Worm (Caenorhabditis elegans) whole organism, young adult: ENCODE measurements around the gene K07C5.3.
A peak's percentile ranks its signal among the peaks of the same experiment; 100 is the strongest.
"Not testable (repeated sequence)": the region's sequence is repeated elsewhere in the genome, so short reads cannot be mapped to it uniquely, and the experiment has no call there.

Experiments
- B0019.2 ChIP-seq: fragments of 200-800 bp; sonication (Bioruptor generic); conservative IDR thresholded peaks from 2 replicates; pipeline ENCODE4 v1.3.6; 2022; ENCODE audit warnings: missing genetic modification reagents, missing genetic modification characterization, missing compliant biosample characterization
- B0035.1 ChIP-seq: sonication (generic microtip); optimal IDR thresholded peaks from 2 replicates; lab custom pipeline; 2016; ENCODE audit warnings: missing genetic modification characterization, mild to moderate bottlenecking, missing compliant biosample characterization, missing genotype, missing genetic modification reagents
- B0336.3 ChIP-seq: fragments of 200-800 bp; sonication (Bioruptor generic); IDR thresholded peaks from 2 replicates; pipeline ENCODE4 v1.3.6; 2022; ENCODE audit warnings: missing genetic modification characterization, missing compliant biosample characterization
- C06A6.2 ChIP-seq: fragments of 200-800 bp; sonication (Bioruptor generic); conservative IDR thresholded peaks from 2 replicates; pipeline ENCODE4 v1.3.6; 2022; ENCODE audit warnings: missing genetic modification characterization, missing compliant biosample characterization
- F22D6.2 ChIP-seq: sonication (generic microtip); optimal IDR thresholded peaks from 2 replicates; lab custom pipeline; 2016; ENCODE audit warnings: mild to moderate bottlenecking, missing genetic modification characterization, missing compliant biosample characterization
- F33H1.4 ChIP-seq: fragments of 200-800 bp; sonication (Bioruptor generic); IDR thresholded peaks from 2 replicates; pipeline ENCODE4 v1.3.6; 2022; ENCODE audit warnings: missing genetic modification reagents, missing genetic modification characterization, missing compliant biosample characterization
- F37B4.10 ChIP-seq: fragments of 200-800 bp; sonication (Bioruptor generic); IDR thresholded peaks from 2 replicates; pipeline ENCODE4 v1.3.6; 2022; ENCODE audit warnings: missing genetic modification characterization, missing compliant biosample characterization
- F39B2.1 ChIP-seq: fragments of 200-800 bp; sonication (Bioruptor generic); IDR thresholded peaks from 2 replicates; pipeline ENCODE4 v1.3.6; 2022; ENCODE audit warnings: missing genetic modification reagents, missing genetic modification characterization, missing compliant biosample characterization
- F52B5.7 ChIP-seq: sonication (generic microtip); optimal IDR thresholded peaks from 2 replicates; lab custom pipeline; 2016; ENCODE audit warnings: mild to moderate bottlenecking, missing genetic modification characterization, missing compliant biosample characterization
- K11D2.4 ChIP-seq: fragments of 200-800 bp; sonication (Bioruptor generic); IDR thresholded peaks from 2 replicates; pipeline ENCODE4 v1.3.6; 2022; ENCODE audit warnings: missing genetic modification reagents, missing genetic modification characterization, missing compliant biosample characterization
- Y53G8AR.9 ChIP-seq: fragments of 200-800 bp; sonication (Bioruptor generic); conservative IDR thresholded peaks from 2 replicates; pipeline ENCODE4 v1.3.6; 2022; ENCODE audit warnings: missing genetic modification reagents, missing genetic modification characterization, missing compliant biosample characterization
- Y79H2A.3 ChIP-seq: fragments of 200-800 bp; sonication (Bioruptor generic); conservative IDR thresholded peaks from 2 replicates; pipeline ENCODE4 v1.3.6; 2022; ENCODE audit warnings: missing genetic modification reagents, missing genetic modification characterization, missing compliant biosample characterization
- Y95B8A.8 ChIP-seq: fragments of 200-800 bp; sonication (Bioruptor generic); IDR thresholded peaks from 2 replicates; pipeline ENCODE4 v1.3.6; 2022; ENCODE audit warnings: missing genetic modification reagents, missing genetic modification characterization, missing compliant biosample characterization
- ZK185.1 ChIP-seq: sonication (generic microtip); optimal IDR thresholded peaks from 2 replicates; lab custom pipeline; 2016; ENCODE audit warnings: mild to moderate bottlenecking, missing genetic modification characterization, missing compliant biosample characterization; ENCODE audit not compliant: poor library complexity, severe bottlenecking
- aptf-2 ChIP-seq: fragments of 200-800 bp; sonication (Bioruptor generic); conservative IDR thresholded peaks from 2 replicates; pipeline ENCODE4 v1.3.6; 2022; ENCODE audit warnings: missing genetic modification reagents, missing genetic modification characterization, missing compliant biosample characterization
- aptf-3 ChIP-seq: fragments of 200-800 bp; sonication (Bioruptor generic); IDR thresholded peaks from 2 replicates; pipeline ENCODE4 v1.3.6; 2022; ENCODE audit warnings: missing genetic modification characterization, missing compliant biosample characterization
- atf-7 ChIP-seq: sonication (generic microtip); optimal IDR thresholded peaks from 2 replicates; lab custom pipeline; 2017; ENCODE audit warnings: mild to moderate bottlenecking, missing genetic modification characterization, missing compliant biosample characterization
- athp-1 ChIP-seq: sonication (generic microtip); optimal IDR thresholded peaks from 2 replicates; lab custom pipeline; 2017; ENCODE audit warnings: mild to moderate bottlenecking, missing genetic modification characterization, missing compliant biosample characterization
- attf-5 ChIP-seq: fragments of 200-800 bp; sonication (Bioruptor generic); optimal IDR thresholded peaks from 2 replicates; lab custom pipeline; 2018; ENCODE audit warnings: mild to moderate bottlenecking, missing genetic modification characterization, missing compliant biosample characterization
- attf-6 ChIP-seq: fragments of 200-800 bp; sonication (Bioruptor generic); IDR thresholded peaks from 2 replicates; pipeline ENCODE4 v1.3.6; 2022; ENCODE audit warnings: missing genetic modification reagents, missing genetic modification characterization, missing compliant biosample characterization
- bed-1 ChIP-seq: fragments of 200-800 bp; sonication (Bioruptor generic); IDR thresholded peaks from 2 replicates; pipeline ENCODE4 v1.3.6; 2022; ENCODE audit warnings: missing genetic modification reagents, missing genetic modification characterization, missing compliant biosample characterization
- cebp-1 ChIP-seq, 2 experiments: fragments of 200-800 bp in 1 of 2; sonication (Bioruptor generic) in 1 of 2; sonication (generic microtip) in 1 of 2; IDR thresholded peaks in 1 of 2; optimal IDR thresholded peaks in 1 of 2; 2 replicates each; pipeline versions ENCODE4 v1.3.6 to Lab custom; 2017 to 2022; ENCODE audit warnings: missing compliant biosample characterization in 2 of 2, missing genetic modification characterization in 2 of 2, mild to moderate bottlenecking in 1 of 2, missing genetic modification reagents in 1 of 2, moderate library complexity in 1 of 2
- cebp-2 ChIP-seq: fragments of 200-800 bp; sonication (Bioruptor generic); IDR thresholded peaks from 2 replicates; pipeline ENCODE4 v1.3.6; 2022; ENCODE audit warnings: missing genetic modification characterization, missing compliant biosample characterization
- ceh-27 ChIP-seq: fragments of 200-800 bp; sonication (Bioruptor generic); optimal IDR thresholded peaks from 2 replicates; lab custom pipeline; 2018; ENCODE audit warnings: mild to moderate bottlenecking, missing genetic modification characterization, moderate library complexity, missing compliant biosample characterization
- egrh-3 ChIP-seq: fragments of 200-800 bp; sonication (Bioruptor generic); IDR thresholded peaks from 2 replicates; pipeline ENCODE4 v1.3.6; 2022; ENCODE audit warnings: missing genetic modification reagents, missing genetic modification characterization, missing compliant biosample characterization
- ekl-4 ChIP-seq: fragments of 200-800 bp; sonication (Bioruptor generic); IDR thresholded peaks from 2 replicates; pipeline ENCODE4 v1.3.6; 2022; ENCODE audit warnings: missing genetic modification reagents, missing genetic modification characterization, missing compliant biosample characterization
- gei-17 ChIP-seq: fragments of 200-800 bp; sonication (Bioruptor generic); optimal IDR thresholded peaks from 2 replicates; lab custom pipeline; 2018; ENCODE audit warnings: mild to moderate bottlenecking, missing genetic modification characterization, missing compliant biosample characterization
- hmg-20 ChIP-seq: fragments of 200-800 bp; sonication (Bioruptor generic); IDR thresholded peaks from 2 replicates; pipeline ENCODE4 v1.3.6; 2022; ENCODE audit warnings: missing genetic modification reagents, missing genetic modification characterization, missing compliant biosample characterization
- lag-1 ChIP-seq: fragments of 200-800 bp; sonication (Bioruptor generic); IDR thresholded peaks from 2 replicates; pipeline ENCODE4 v1.3.6; 2022; ENCODE audit warnings: missing genetic modification reagents, missing genetic modification characterization, missing compliant biosample characterization
- lin-26 ChIP-seq: fragments of 200-800 bp; sonication (Bioruptor generic); IDR thresholded peaks from 2 replicates; pipeline ENCODE4 v1.3.6; 2022; ENCODE audit warnings: missing genetic modification reagents, missing genetic modification characterization, missing compliant biosample characterization
- lin-35 ChIP-seq, 3 experiments: fragments of 150-350 bp in 2 of 3; sonication (generic microtip) in 1 of 3; optimal IDR thresholded peaks; 2 replicates each; lab custom pipeline; 2014 to 2018; ENCODE audit warnings: missing biosample characterization in 3 of 3, missing genetic modification characterization in 3 of 3, missing genetic modification reagents in 3 of 3
- lin-54 ChIP-seq: fragments of 200-800 bp; sonication (Bioruptor generic); optimal IDR thresholded peaks from 2 replicates; lab custom pipeline; 2018; ENCODE audit warnings: mild to moderate bottlenecking, missing genetic modification characterization, missing compliant biosample characterization
- lsl-1 ChIP-seq: fragments of 200-800 bp; sonication (Bioruptor generic); optimal IDR thresholded peaks from 2 replicates; lab custom pipeline; 2018; ENCODE audit warnings: mild to moderate bottlenecking, missing genetic modification characterization, moderate library complexity, missing compliant biosample characterization
- madf-6 ChIP-seq: fragments of 200-800 bp; sonication (Bioruptor generic); IDR thresholded peaks from 2 replicates; pipeline ENCODE4 v1.3.6; 2022; ENCODE audit warnings: missing genetic modification reagents, missing genetic modification characterization, missing compliant biosample characterization
- madf-8 ChIP-seq: fragments of 200-800 bp; sonication (Bioruptor generic); conservative IDR thresholded peaks from 2 replicates; pipeline ENCODE4 v1.3.6; 2022; ENCODE audit warnings: missing genetic modification reagents, missing genetic modification characterization, missing compliant biosample characterization
- mcd-1 ChIP-seq: fragments of 200-800 bp; sonication (Bioruptor generic); IDR thresholded peaks from 2 replicates; pipeline ENCODE4 v1.3.6; 2022; ENCODE audit warnings: missing genetic modification reagents, missing genetic modification characterization, missing compliant biosample characterization
- nfyb-1 ChIP-seq: fragments of 200-800 bp; sonication (Bioruptor generic); IDR thresholded peaks from 2 replicates; pipeline ENCODE4 v1.3.6; 2022; ENCODE audit warnings: missing genetic modification reagents, missing genetic modification characterization, missing compliant biosample characterization
- nhr-80 ChIP-seq: sonication (generic microtip); optimal IDR thresholded peaks from 2 replicates; lab custom pipeline; 2016; ENCODE audit warnings: missing genetic modification characterization, missing compliant biosample characterization
- pbrm-1 ChIP-seq: fragments of 200-800 bp; sonication (Bioruptor generic); IDR thresholded peaks from 2 replicates; pipeline ENCODE4 v1.3.6; 2022; ENCODE audit warnings: missing genetic modification reagents, missing genetic modification characterization, missing compliant biosample characterization
- rcor-1 ChIP-seq: fragments of 200-800 bp; sonication (Bioruptor generic); IDR thresholded peaks from 2 replicates; pipeline ENCODE4 v1.3.6; 2022; ENCODE audit warnings: missing genetic modification reagents, missing genetic modification characterization, missing compliant biosample characterization
- repo-1 ChIP-seq: sonication (generic microtip); optimal IDR thresholded peaks from 2 replicates; lab custom pipeline; 2017; ENCODE audit warnings: mild to moderate bottlenecking, missing genetic modification characterization, missing compliant biosample characterization
- snpc-4 ChIP-seq, 5 experiments: fragments of 150-350 bp in 1 of 5; sonication (generic microtip) in 4 of 5; optimal IDR thresholded peaks; 2 replicates each; lab custom pipeline; 2014 to 2018; ENCODE audit warnings: missing genetic modification characterization in 5 of 5, missing biosample characterization in 3 of 5, antibody characterized with exemption in 2 of 5, mild to moderate bottlenecking in 2 of 5, missing compliant biosample characterization in 2 of 5, missing genotype in 2 of 5, moderate library complexity in 2 of 5, missing genetic modification reagents in 1 of 5
- tbp1 ChIP-seq: fragments of 200-800 bp; sonication (Bioruptor generic); optimal IDR thresholded peaks from 2 replicates; lab custom pipeline; 2018; ENCODE audit warnings: mild to moderate bottlenecking, missing genetic modification characterization, missing compliant biosample characterization
- tlf-1 ChIP-seq: fragments of 200-800 bp; sonication (Bioruptor generic); optimal IDR thresholded peaks from 2 replicates; lab custom pipeline; 2018; ENCODE audit warnings: mild to moderate bottlenecking, missing genetic modification characterization, missing compliant biosample characterization
- unc-130 ChIP-seq: sonication (generic microtip); optimal IDR thresholded peaks from 2 replicates; lab custom pipeline; 2016; ENCODE audit warnings: missing genetic modification reagents, missing genetic modification characterization, missing compliant biosample characterization
- ztf-25 ChIP-seq: fragments of 200-800 bp; sonication (Bioruptor generic); IDR thresholded peaks from 2 replicates; pipeline ENCODE4 v1.3.6; 2022; ENCODE audit warnings: missing genetic modification reagents, missing genetic modification characterization, missing compliant biosample characterization
- ztf-26 ChIP-seq: sonication (generic microtip); optimal IDR thresholded peaks from 2 replicates; lab custom pipeline; 2017; ENCODE audit warnings: missing genetic modification characterization, missing compliant biosample characterization

The K07C5.3 gene

ce11 chrV:10341905-10342328 lies 915 bp upstream of the K07C5.3 start, which contains the start of gene K07C5.13 (continued):
- TF ChIP-seq lin-26 (GFP tag; lab: Robert Waterston, UW) (peak; percentile 79), F39B2.1 (GFP tag; lab: Robert Waterston, UW) (peak; percentile 100), lsl-1 (peak; percentile 51), madf-8 (GFP tag; lab: Robert Waterston, UW) (peak; percentile 40; the same call in 1 of the 2 replicates), Y95B8A.8 (peak; percentile 88), athp-1 (tag; lab: Kevin White, UChicago) (peak; percentile 50), nhr-80 (tag; lab: Kevin White, UChicago) (peak; percentile 55), aptf-2 (GFP tag; lab: Robert Waterston, UW) (peak; percentile 91), mcd-1 (peak; percentile 93), attf-5 (GFP tag; lab: Kevin White, UChicago) (peak; percentile 68), repo-1 (tag; lab: Kevin White, UChicago) (peak; percentile 83), bed-1 (GFP tag; lab: Robert Waterston, UW) (0 out of 2 replicates have a peak, but pooled peaks have one; percentile 51), gei-17 (GFP tag; lab: Kevin White, UChicago) (peak; percentile 70), ceh-27 (GFP tag; lab: Kevin White, UChicago) (peak; percentile 42), tlf-1 (GFP tag; lab: Kevin White, UChicago) (peak; percentile 70), rcor-1 (GFP tag; lab: Robert Waterston, UW) (peak; percentile 91), pbrm-1 (GFP tag; lab: Robert Waterston, UW) (peak; percentile 100), hmg-20 (GFP tag; lab: Robert Waterston, UW) (peak; percentile 83), ztf-26 (peak; percentile 91), attf-6 (peak; percentile 70), atf-7 (peak; percentile 64), lin-35 (GFP tag; optimal IDR thresholded peaks at IDR 0.05; lab: Kevin White, UChicago) (peak in 1 of 3 experiments; percentile 57), cebp-2 (peak; percentile 72; the same call in 1 of the 2 replicates), ekl-4 (GFP tag; lab: Robert Waterston, UW) (peak; percentile 95), B0019.2 (GFP tag; lab: Robert Waterston, UW) (peak; percentile 70), egrh-3 (GFP tag; lab: Robert Waterston, UW) (peak; percentile 43), F22D6.2 (tag; lab: Kevin White, UChicago) (peak; percentile 48), F37B4.10 (GFP tag; lab: Robert Waterston, UW) (peak; percentile 99), lin-54 (GFP tag; lab: Kevin White, UChicago) (peak; percentile 64), tbp1 (peak; percentile 73), aptf-3 (GFP tag; lab: Robert Waterston, UW) (peak; percentile 81; the same call in 1 of the 2 replicates), F52B5.7 (tag; lab: Kevin White, UChicago) (peak; percentile 54), Y79H2A.3 (GFP tag; lab: Robert Waterston, UW) (peak; percentile 86), ZK185.1 (tag; lab: Kevin White, UChicago) (peak; percentile 43), F33H1.4 (GFP tag; lab: Robert Waterston, UW) (peak; percentile 68), B0336.3 (GFP tag; lab: Robert Waterston, UW) (peak; percentile 88), Y53G8AR.9 (GFP tag; lab: Robert Waterston, UW) (peak; percentile 95), madf-6 (GFP tag; lab: Robert Waterston, UW) (peak; percentile 86), unc-130 (GFP tag; lab: Kevin White, UChicago) (peak; percentile 43), B0035.1 (tag; lab: Kevin White, UChicago) (peak; percentile 67), cebp-1 (GFP tag; IDR thresholded peaks at IDR 0.05; lab: Robert Waterston, UW) (peak; percentile 69), cebp-1 (tag; optimal IDR thresholded peaks at IDR 0.05; lab: Kevin White, UChicago) (peak; percentile 82), lag-1 (peak; percentile 83; the same call in 1 of the 2 replicates), nfyb-1 (GFP tag; lab: Robert Waterston, UW) (peak; percentile 95), ztf-25 (GFP tag; lab: Robert Waterston, UW) (0 out of 2 replicates have a peak, but pooled peaks have one; percentile 68), K11D2.4 (GFP tag; lab: Robert Waterston, UW) (peak; percentile 96), snpc-4 (tag; optimal IDR thresholded peaks at IDR 0.05; lab: Kevin White, UChicago) (peak in 2 of 4 experiments; percentile 69 to 72), C06A6.2 (GFP tag; lab: Robert Waterston, UW) (peak; percentile 93)
- not testable (repeated sequence) for TF ChIP-seq snpc-4 (GFP tag; optimal IDR thresholded peaks at IDR 0.05; lab: Kevin White, UChicago)
